Worm (Caenorhabditis elegans) whole organism, mixed stage, embryonic: ENCODE data around the gene D2023.1.

Experiments used
- elt-3 ChIP-seq: fragments of 150-350 bp; optimal IDR thresholded peaks from 2 replicates; lab custom pipeline; 2014; ENCODE audit warnings: missing biosample characterization, missing genetic modification characterization
- lin-13 ChIP-seq: fragments of 150-350 bp; optimal IDR thresholded peaks from 2 replicates; lab custom pipeline; 2014; ENCODE audit warnings: missing biosample characterization, missing genetic modification characterization
- mep-1 ChIP-seq: fragments of 150-350 bp; optimal IDR thresholded peaks from 2 replicates; lab custom pipeline; 2017; ENCODE audit warnings: missing biosample characterization, missing genetic modification reagents, missing genetic modification characterization, inconsistent platforms
- nhr-237 ChIP-seq: fragments of 150-350 bp; optimal IDR thresholded peaks from 2 replicates; lab custom pipeline; 2014; ENCODE audit warnings: missing biosample characterization, missing genetic modification characterization
- snpc-4 ChIP-seq: fragments of 150-350 bp; optimal IDR thresholded peaks from 2 replicates; lab custom pipeline; 2014; ENCODE audit warnings: missing biosample characterization, missing genetic modification characterization

- TF ChIP-seq lin-13 = no peak
- TF ChIP-seq nhr-237 (tag; lab: Kevin White, UChicago) = no peak
- TF ChIP-seq elt-3 (tag; lab: Kevin White, UChicago) = no peak
- TF ChIP-seq mep-1 (tag; lab: Kevin White, UChicago) = no peak
- no peak for TF ChIP-seq snpc-4
These were observed 54.5 kb downstream of the D2023.1 start, which contains the start of gene nphp-4 for ce11 chrV:11843678-11844366.
